Fruit fly (Drosophila melanogaster) S2 (cell line): ENCODE results near the gene bc10.

Source experiments
- CG8478 ChIP-seq: fragments of >200 bp; optimal IDR thresholded peaks from 2 replicates; lab custom pipeline; 2018
- CTCF ChIP-seq, 2 experiments: fragments of >200 bp; optimal IDR thresholded peaks; 2 replicates each; lab custom pipeline; 2018

Gene bc10

DNA sequence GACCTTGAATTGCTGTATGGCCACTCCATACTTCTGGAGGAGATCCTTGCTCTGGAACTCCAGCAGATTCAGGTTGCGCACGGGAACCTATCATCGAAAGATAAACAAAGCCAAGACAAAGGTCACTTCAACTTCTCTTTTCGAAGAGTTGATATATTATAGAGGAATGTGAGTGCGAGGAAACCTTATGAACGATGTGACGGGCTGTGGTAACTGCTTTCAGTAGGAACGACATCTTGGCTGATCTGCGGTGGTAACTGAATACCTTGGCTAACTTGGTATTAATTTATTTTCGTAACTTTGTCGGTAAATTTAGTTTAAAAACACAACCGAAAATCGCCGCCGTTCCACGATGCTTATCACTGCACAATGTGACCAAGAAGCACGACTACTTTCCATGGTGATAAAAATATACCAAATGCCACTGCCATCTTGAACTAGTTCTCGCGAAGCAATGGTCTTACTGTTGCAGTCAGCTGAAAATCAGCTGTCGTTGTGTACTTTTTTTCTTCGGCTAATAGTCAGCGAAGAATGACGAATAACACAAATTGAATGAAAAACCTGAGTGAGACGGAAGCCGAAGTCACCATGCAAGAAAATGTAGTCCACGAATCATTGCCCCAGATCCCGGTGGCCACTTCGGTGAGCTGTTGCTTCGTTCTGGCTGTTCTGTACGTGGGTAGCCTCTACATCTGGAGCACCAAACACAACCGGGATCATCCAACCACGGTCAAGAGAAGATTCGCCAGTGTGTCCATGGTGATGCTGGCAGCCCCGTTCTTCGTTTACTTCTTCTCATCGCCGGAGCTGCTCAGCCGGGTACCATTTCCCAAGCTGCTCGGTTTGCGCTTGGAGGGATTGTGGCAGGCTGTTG lies 1.5 kb upstream of the bc10 start, which contains the start of the genes ScsbetaG and Sras:
ScsbetaG (minus strand) TSS at position 383 of the 874 bp plus-strand sequence.
Sras (plus strand) TSS at position 466 of the 874 bp plus-strand sequence.
- TF ChIP-seq CG8478 (lab: Kevin White, UChicago) (no peak), CTCF (optimal IDR thresholded peaks at IDR 0.05; lab: Kevin White, UChicago) (peak; percentile 30 to 34)

dm6 chr3L:5568361-5568760 lies 3.3 kb downstream of the bc10 start:
- TF ChIP-seq CTCF (optimal IDR thresholded peaks at IDR 0.05; lab: Kevin White, UChicago) (no peak), CG8478 (lab: Kevin White, UChicago) (no peak)

DNA sequence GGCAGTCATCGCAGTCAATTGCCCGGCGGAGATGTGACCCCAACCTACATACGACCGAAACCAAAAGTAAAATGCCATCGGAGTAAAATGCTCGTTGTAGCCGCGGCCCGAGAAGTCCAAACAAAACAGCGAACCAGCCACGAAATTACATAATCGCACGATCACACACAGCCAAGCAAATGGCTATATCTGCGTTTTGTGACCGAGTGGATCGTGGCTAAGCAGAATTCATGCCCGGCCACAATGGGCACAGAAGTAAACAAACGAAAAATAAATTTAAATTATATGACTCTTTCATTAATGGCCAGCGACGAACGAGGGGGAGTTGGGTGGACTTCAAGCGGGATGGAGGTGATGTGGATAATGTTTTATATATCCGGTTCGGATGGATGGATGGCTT lies 4.7 kb downstream of the bc10 start:
- no peak for TF ChIP-seq CTCF (optimal IDR thresholded peaks at IDR 0.05; lab: Kevin White, UChicago)
- TF ChIP-seq CG8478 (lab: Kevin White, UChicago) = no peak

- TF ChIP-seq CTCF (optimal IDR thresholded peaks at IDR 0.05; lab: Kevin White, UChicago) = no peak
- no peak for TF ChIP-seq CG8478 (lab: Kevin White, UChicago)
Observed at dm6 chr3L:5571051-5571450, 6.0 kb downstream of the bc10 start.

dm6 chr3L:5575524-5575923 lies 10.5 kb downstream of the bc10 start:
- TF ChIP-seq CG8478 (lab: Kevin White, UChicago) = no peak

dm6 chr3L:5576543-5576942 lies 11.5 kb downstream of the bc10 start:
- TF ChIP-seq CG8478 (lab: Kevin White, UChicago) (no peak), CTCF (optimal IDR thresholded peaks at IDR 0.05; lab: Kevin White, UChicago) (no peak)

- no peak for TF ChIP-seq CTCF (optimal IDR thresholded peaks at IDR 0.05; lab: Kevin White, UChicago)
- no peak for TF ChIP-seq CG8478 (lab: Kevin White, UChicago)
Observed at dm6 chr3L:5577250-5578138, 12.5 kb downstream of the bc10 start, which contains the start of gene Msr-110. Gene Msr-110 (minus strand): TSS chr3L:5577348.

DNA sequence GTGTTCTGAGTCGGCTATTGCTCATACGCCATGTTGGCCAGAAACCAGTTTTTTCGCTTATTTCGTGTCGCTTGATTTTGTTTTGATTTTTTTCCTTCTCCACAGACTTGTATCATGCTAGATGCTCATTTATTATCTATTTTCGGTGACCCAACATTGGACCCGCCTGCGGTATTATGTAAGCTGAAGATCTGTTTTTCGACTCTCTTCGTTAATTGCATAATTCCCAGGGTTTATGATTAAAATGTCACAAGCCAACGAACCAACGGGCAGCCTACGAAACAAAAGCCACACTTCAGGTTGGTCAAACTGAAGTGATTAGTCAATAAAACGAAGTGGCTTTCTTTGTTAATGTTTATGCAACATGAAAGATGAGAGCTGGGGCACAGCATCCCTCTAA lies 13.6 kb downstream of the bc10 start:
- no peak for TF ChIP-seq CTCF (optimal IDR thresholded peaks at IDR 0.05; lab: Kevin White, UChicago)

dm6 chr3L:5579762-5580161 lies 14.7 kb downstream of the bc10 start:
- TF ChIP-seq CG8478 (lab: Kevin White, UChicago) = no peak
- TF ChIP-seq CTCF (optimal IDR thresholded peaks at IDR 0.05; lab: Kevin White, UChicago) = no peak

- TF ChIP-seq CTCF (optimal IDR thresholded peaks at IDR 0.05; lab: Kevin White, UChicago) (no peak), CG8478 (lab: Kevin White, UChicago) (no peak)
Observed at dm6 chr3L:5580490-5581116, 15.6 kb downstream of the bc10 start.

dm6 chr3L:5581542-5581941 lies 16.5 kb downstream of the bc10 start:
- TF ChIP-seq CG8478 (lab: Kevin White, UChicago) (no peak), CTCF (optimal IDR thresholded peaks at IDR 0.05; lab: Kevin White, UChicago) (no peak)

- TF ChIP-seq CG8478 (lab: Kevin White, UChicago) (no peak), CTCF (optimal IDR thresholded peaks at IDR 0.05; lab: Kevin White, UChicago) (peak in 1 of 2 experiments; percentile 56)
Observed at dm6 chr3L:5583295-5583707, 18.3 kb downstream of the bc10 start.

DNA sequence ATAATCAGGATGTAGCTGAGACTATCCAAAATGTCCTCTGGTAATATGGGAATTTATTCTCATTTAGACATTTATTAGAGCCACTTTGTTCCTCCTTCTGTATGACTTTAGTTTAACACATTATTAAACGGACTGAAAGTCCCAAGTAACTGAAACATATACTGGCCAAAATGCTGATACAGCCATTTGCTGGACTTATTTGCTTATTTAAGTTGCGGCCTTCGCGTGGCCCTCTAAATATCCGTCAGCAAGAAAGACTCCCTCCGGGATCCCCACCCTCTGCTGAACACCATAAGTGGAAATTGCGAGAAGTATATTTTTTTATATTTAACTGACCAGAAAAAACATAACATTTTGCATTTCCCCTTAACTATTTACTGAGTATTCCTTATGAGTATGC lies 27.4 kb downstream of the bc10 start, which contains the start of gene spo:
spo (minus strand) TSS at position 135 of the 400 bp plus-strand sequence.
- TF ChIP-seq CTCF (optimal IDR thresholded peaks at IDR 0.05; lab: Kevin White, UChicago) (no peak), CG8478 (lab: Kevin White, UChicago) (no peak)

DNA sequence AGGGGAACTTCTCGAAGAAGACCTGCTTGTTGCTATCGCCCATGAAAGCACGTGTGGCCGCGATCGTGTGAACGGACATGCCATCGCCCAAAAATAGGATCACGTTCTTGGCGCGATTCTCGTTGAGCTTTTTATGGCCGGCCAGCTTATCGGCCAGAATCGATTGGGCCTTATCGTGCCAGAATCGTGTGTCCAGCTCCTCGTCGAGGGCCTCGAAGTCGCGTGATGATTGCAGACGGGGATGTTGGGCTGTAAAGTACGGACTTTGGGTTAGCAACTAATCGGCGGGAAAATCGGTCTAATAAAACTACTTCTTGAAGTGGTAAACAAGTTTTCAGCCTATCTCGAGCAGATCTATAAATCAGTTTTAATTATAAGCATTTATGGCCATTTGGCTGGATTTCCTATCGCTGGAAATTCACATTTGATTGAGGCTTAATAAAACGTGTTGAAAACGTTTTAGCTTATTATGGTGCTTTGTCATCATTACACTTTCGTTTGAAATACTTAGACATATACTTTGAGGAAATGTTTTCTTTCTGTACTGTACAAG lies 29.2 kb downstream of the bc10 start:
- TF ChIP-seq CTCF (optimal IDR thresholded peaks at IDR 0.05; lab: Kevin White, UChicago) = no peak
- no peak for TF ChIP-seq CG8478 (lab: Kevin White, UChicago)
